Worm (Caenorhabditis elegans) whole organism, L4 larva: ENCODE results near the gene fbxc-54.

ENCODE experiments used
- ama-1 ChIP-seq: fragments of 150-350 bp; optimal IDR thresholded peaks from 2 replicates; lab custom pipeline; 2014; ENCODE audit warnings: inconsistent platforms, mixed read lengths
- ceh-82 ChIP-seq: sonication (generic microtip); optimal IDR thresholded peaks from 2 replicates; lab custom pipeline; 2017; ENCODE audit warnings: missing biosample characterization, missing genetic modification characterization
- daf-12 ChIP-seq: fragments of 150-350 bp; optimal IDR thresholded peaks from 2 replicates; lab custom pipeline; 2014; ENCODE audit warnings: missing biosample characterization, missing genetic modification reagents, missing genetic modification characterization
- dmd-8 ChIP-seq: fragments of 200-800 bp; sonication (Bioruptor generic); IDR thresholded peaks from 2 replicates; pipeline ENCODE4 v1.3.6; 2022; ENCODE audit warnings: missing genetic modification characterization, missing compliant biosample characterization
- nhr-25 ChIP-seq: sonication (generic microtip); optimal IDR thresholded peaks from 2 replicates; lab custom pipeline; 2017; ENCODE audit warnings: missing genetic modification characterization, mild to moderate bottlenecking, missing compliant biosample characterization, antibody characterized with exemption, moderate library complexity, borderline replicate concordance; ENCODE audit not compliant: insufficient read depth
- nhr-28 ChIP-seq: fragments of 150-350 bp; optimal IDR thresholded peaks from 2 replicates; lab custom pipeline; 2014; ENCODE audit warnings: missing biosample characterization, missing genetic modification characterization
- nhr-76 ChIP-seq: fragments of 150-350 bp; optimal IDR thresholded peaks from 2 replicates; lab custom pipeline; 2014; ENCODE audit warnings: missing biosample characterization, missing genetic modification characterization
- pha-4 ChIP-seq, 2 experiments: fragments of 150-350 bp in 1 of 2; fragments of 200-800 bp in 1 of 2; sonication (Bioruptor generic) in 1 of 2; IDR thresholded peaks in 1 of 2; optimal IDR thresholded peaks in 1 of 2; 2 replicates each; pipeline versions ENCODE4 v1.3.6 to Lab custom; 2014 to 2022; ENCODE audit warnings: missing genetic modification characterization in 2 of 2, missing genetic modification reagents in 2 of 2, missing biosample characterization in 1 of 2, missing compliant biosample characterization in 1 of 2
- pqm-1 ChIP-seq: sonication (generic microtip); optimal IDR thresholded peaks from 2 replicates; lab custom pipeline; 2017; ENCODE audit warnings: missing biosample characterization, missing genetic modification characterization
- skn-1 ChIP-seq: fragments of 150-350 bp; optimal IDR thresholded peaks from 2 replicates; lab custom pipeline; 2014; ENCODE audit warnings: missing biosample characterization, missing genetic modification characterization

DNA sequence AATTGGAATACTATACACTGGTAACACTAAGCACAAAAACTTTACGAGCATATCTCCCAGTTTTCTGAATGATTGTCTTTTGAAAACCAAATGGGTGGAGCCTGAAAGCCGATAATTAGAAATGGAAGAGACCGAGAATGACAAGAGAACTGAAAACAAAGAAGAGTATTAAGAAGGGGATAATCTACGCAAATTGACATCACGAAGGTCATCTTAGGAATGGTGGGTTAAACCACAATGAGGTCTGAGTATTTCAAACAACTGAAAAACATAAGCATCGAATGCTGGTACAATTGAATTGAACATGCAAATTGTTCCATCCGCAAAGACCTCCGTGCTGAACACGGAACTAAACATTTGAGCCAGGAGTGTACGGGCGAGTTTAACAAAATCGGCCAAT lies 7.9 kb downstream of the fbxc-54 start, which contains the start of gene spp-24:
- no peak for TF ChIP-seq skn-1
- no peak for TF ChIP-seq daf-12 (tag; lab: Kevin White, UChicago)
- no peak for TF ChIP-seq dmd-8 (GFP tag; lab: Robert Waterston, UW)
- no peak for TF ChIP-seq nhr-76
- no peak for TF ChIP-seq nhr-28 (tag; lab: Kevin White, UChicago)
- no peak for TF ChIP-seq pqm-1
- TF ChIP-seq pha-4 (GFP tag; IDR thresholded peaks at IDR 0.05; lab: Robert Waterston, UW) = no peak
- TF ChIP-seq pha-4 (tag; optimal IDR thresholded peaks at IDR 0.05; lab: Kevin White, UChicago) = no peak
- no peak for TF ChIP-seq ama-1
- no peak for TF ChIP-seq nhr-25 (tag; lab: Kevin White, UChicago)
- TF ChIP-seq ceh-82 (tag; lab: Kevin White, UChicago) = no peak
